Worm (Caenorhabditis elegans) whole organism, late embryonic: Measurements from ENCODE around the gene C35A5.4.
A peak's percentile ranks its signal among the peaks of the same experiment; 100 is the strongest.

Source experiments
- C08G9.2 ChIP-seq: sonication (generic microtip); optimal IDR thresholded peaks from 2 replicates; lab custom pipeline; 2016; ENCODE audit warnings: mild to moderate bottlenecking, missing genetic modification characterization, moderate library complexity, missing compliant biosample characterization
- F13H6.1 ChIP-seq: sonication (generic microtip); optimal IDR thresholded peaks from 2 replicates; lab custom pipeline; 2016; ENCODE audit warnings: missing genetic modification characterization, missing compliant biosample characterization
- K02D7.2 ChIP-seq: sonication (generic microtip); optimal IDR thresholded peaks from 2 replicates; lab custom pipeline; 2017; ENCODE audit warnings: mild to moderate bottlenecking, missing genetic modification characterization, missing compliant biosample characterization
- T23F11.4 ChIP-seq: fragments of 200-800 bp; sonication (Bioruptor generic); optimal IDR thresholded peaks from 2 replicates; lab custom pipeline; 2018; ENCODE audit warnings: mild to moderate bottlenecking, missing genetic modification characterization, missing compliant biosample characterization
- Y22D7AL.16 ChIP-seq: sonication (generic microtip); optimal IDR thresholded peaks from 2 replicates; lab custom pipeline; 2016; ENCODE audit warnings: missing genetic modification characterization, missing compliant biosample characterization
- ama-1 ChIP-seq: fragments of 150-350 bp; optimal IDR thresholded peaks from 2 replicates; lab custom pipeline; 2014
- ceh-14 ChIP-seq: sonication (generic microtip); optimal IDR thresholded peaks from 2 replicates; lab custom pipeline; 2016; ENCODE audit warnings: missing genotype, missing genetic modification characterization, missing compliant biosample characterization
- ceh-18 ChIP-seq: sonication (generic microtip); optimal IDR thresholded peaks from 2 replicates; lab custom pipeline; 2016; ENCODE audit warnings: missing genetic modification characterization, missing compliant biosample characterization
- ceh-19 ChIP-seq: fragments of 200-800 bp; sonication (Bioruptor generic); optimal IDR thresholded peaks from 2 replicates; lab custom pipeline; 2018; ENCODE audit warnings: mild to moderate bottlenecking, missing genetic modification characterization, missing compliant biosample characterization
- ceh-2 ChIP-seq: sonication (generic microtip); optimal IDR thresholded peaks from 2 replicates; lab custom pipeline; 2016; ENCODE audit warnings: missing genotype, missing genetic modification characterization, missing compliant biosample characterization
- ceh-22 ChIP-seq: sonication (generic microtip); optimal IDR thresholded peaks from 2 replicates; lab custom pipeline; 2017; ENCODE audit warnings: missing biosample characterization, missing genetic modification characterization
- ceh-30 ChIP-seq: fragments of 150-350 bp; optimal IDR thresholded peaks from 2 replicates; lab custom pipeline; 2014; ENCODE audit warnings: missing biosample characterization, missing genetic modification characterization
- ceh-31 ChIP-seq: sonication (generic microtip); optimal IDR thresholded peaks from 2 replicates; lab custom pipeline; 2016; ENCODE audit warnings: missing genetic modification characterization, missing compliant biosample characterization
- ceh-34 ChIP-seq: sonication (generic microtip); optimal IDR thresholded peaks from 2 replicates; lab custom pipeline; 2016; ENCODE audit warnings: mild to moderate bottlenecking, missing genetic modification characterization, missing compliant biosample characterization
- ceh-48 ChIP-seq: sonication (generic microtip); optimal IDR thresholded peaks from 2 replicates; lab custom pipeline; 2016; ENCODE audit warnings: missing genetic modification characterization, inconsistent platforms, missing compliant biosample characterization
- ceh-9 ChIP-seq: sonication (generic microtip); optimal IDR thresholded peaks from 2 replicates; lab custom pipeline; 2016; ENCODE audit warnings: mild to moderate bottlenecking, missing genetic modification characterization, inconsistent platforms, missing compliant biosample characterization
- che-1 ChIP-seq: sonication (generic microtip); optimal IDR thresholded peaks from 2 replicates; lab custom pipeline; 2016; ENCODE audit warnings: mild to moderate bottlenecking, missing genetic modification characterization, missing compliant biosample characterization
- dve-1 ChIP-seq: sonication (generic microtip); optimal IDR thresholded peaks from 2 replicates; lab custom pipeline; 2017; ENCODE audit warnings: antibody characterized with exemption, mild to moderate bottlenecking, missing genetic modification characterization, missing compliant biosample characterization
- elt-2 ChIP-seq: sonication (generic microtip); optimal IDR thresholded peaks from 2 replicates; lab custom pipeline; 2016; ENCODE audit warnings: missing genetic modification reagents, missing genetic modification characterization, missing compliant biosample characterization
- elt-4 ChIP-seq: sonication (generic microtip); optimal IDR thresholded peaks from 2 replicates; lab custom pipeline; 2016; ENCODE audit warnings: missing genetic modification characterization, missing compliant biosample characterization
- ets-4 ChIP-seq: sonication (generic microtip); optimal IDR thresholded peaks from 2 replicates; lab custom pipeline; 2016; ENCODE audit warnings: missing genetic modification characterization, missing compliant biosample characterization
- fax-1 ChIP-seq: sonication (generic microtip); optimal IDR thresholded peaks from 2 replicates; lab custom pipeline; 2016; ENCODE audit warnings: missing genotype, missing genetic modification characterization, missing compliant biosample characterization
- fkh-6 ChIP-seq: sonication (generic microtip); optimal IDR thresholded peaks from 2 replicates; lab custom pipeline; 2016; ENCODE audit warnings: missing genetic modification characterization, missing compliant biosample characterization
- hlh-15 ChIP-seq: sonication (generic microtip); optimal IDR thresholded peaks from 2 replicates; lab custom pipeline; 2016; ENCODE audit warnings: missing genetic modification characterization, missing compliant biosample characterization
- hlh-30 ChIP-seq: sonication (generic microtip); optimal IDR thresholded peaks from 2 replicates; lab custom pipeline; 2017; ENCODE audit warnings: antibody characterized with exemption, missing genetic modification characterization, missing compliant biosample characterization; ENCODE audit not compliant: insufficient read depth
- hlh-8 ChIP-seq: sonication (generic microtip); optimal IDR thresholded peaks from 2 replicates; lab custom pipeline; 2016; ENCODE audit warnings: missing genotype, missing genetic modification characterization, missing compliant biosample characterization
- lim-6 ChIP-seq: sonication (generic microtip); optimal IDR thresholded peaks from 2 replicates; lab custom pipeline; 2016; ENCODE audit warnings: missing genetic modification characterization, missing compliant biosample characterization
- lin-11 ChIP-seq: fragments of 200-800 bp; sonication (Bioruptor generic); optimal IDR thresholded peaks from 2 replicates; lab custom pipeline; 2018; ENCODE audit warnings: mild to moderate bottlenecking, missing genetic modification characterization, missing compliant biosample characterization
- madf-2 ChIP-seq: sonication (generic microtip); optimal IDR thresholded peaks from 2 replicates; lab custom pipeline; 2017; ENCODE audit warnings: missing genetic modification characterization, missing compliant biosample characterization
- mec-3 ChIP-seq: sonication (generic microtip); optimal IDR thresholded peaks from 2 replicates; lab custom pipeline; 2016; ENCODE audit warnings: borderline replicate concordance, missing genetic modification characterization, missing compliant biosample characterization
- nfya-1 ChIP-seq: sonication (generic microtip); optimal IDR thresholded peaks from 2 replicates; lab custom pipeline; 2017; ENCODE audit warnings: missing genetic modification characterization, mild to moderate bottlenecking, missing compliant biosample characterization, antibody characterized with exemption, moderate library complexity
- nhr-11 ChIP-seq: fragments of 150-350 bp; optimal IDR thresholded peaks from 2 replicates; lab custom pipeline; 2014; ENCODE audit warnings: missing biosample characterization, missing genetic modification characterization
- odd-2 ChIP-seq: sonication (generic microtip); optimal IDR thresholded peaks from 2 replicates; lab custom pipeline; 2017; ENCODE audit warnings: antibody characterized with exemption, mild to moderate bottlenecking, missing genetic modification characterization, missing compliant biosample characterization
- pag-3 ChIP-seq: sonication (generic microtip); optimal IDR thresholded peaks from 2 replicates; lab custom pipeline; 2016; ENCODE audit warnings: missing compliant biosample characterization, missing genetic modification characterization, borderline replicate concordance
- pat-9 ChIP-seq: fragments of 200-800 bp; sonication (Bioruptor generic); optimal IDR thresholded peaks from 2 replicates; lab custom pipeline; 2018; ENCODE audit warnings: mild to moderate bottlenecking, missing genetic modification characterization, moderate library complexity, missing compliant biosample characterization
- pax-1 ChIP-seq: fragments of 150-350 bp; optimal IDR thresholded peaks from 2 replicates; lab custom pipeline; 2014; ENCODE audit warnings: missing biosample characterization, missing genetic modification characterization
- pha-2 ChIP-seq: sonication (generic microtip); optimal IDR thresholded peaks from 2 replicates; lab custom pipeline; 2017; ENCODE audit warnings: mild to moderate bottlenecking, missing genetic modification characterization, missing compliant biosample characterization
- pqm-1 ChIP-seq: sonication (generic microtip); optimal IDR thresholded peaks from 2 replicates; lab custom pipeline; 2016; ENCODE audit warnings: missing genetic modification characterization, missing compliant biosample characterization
- pros-1 ChIP-seq: fragments of 150-350 bp; optimal IDR thresholded peaks from 2 replicates; lab custom pipeline; 2014; ENCODE audit warnings: missing biosample characterization, missing genetic modification reagents, missing genetic modification characterization
- ref-2 ChIP-seq: sonication (generic microtip); optimal IDR thresholded peaks from 2 replicates; lab custom pipeline; 2016; ENCODE audit warnings: missing genetic modification characterization, missing compliant biosample characterization
- rnt-1 ChIP-seq: sonication (generic microtip); optimal IDR thresholded peaks from 2 replicates; lab custom pipeline; 2016; ENCODE audit warnings: missing genetic modification characterization, missing compliant biosample characterization
- sdc-2 ChIP-seq: sonication (generic microtip); optimal IDR thresholded peaks from 2 replicates; lab custom pipeline; 2016; ENCODE audit warnings: missing genotype, missing genetic modification characterization, missing compliant biosample characterization
- sox-2 ChIP-seq: fragments of 200-800 bp; sonication (Bioruptor generic); IDR thresholded peaks from 2 replicates; pipeline ENCODE4 v1.3.6; 2022; ENCODE audit warnings: missing genetic modification reagents, missing genetic modification characterization, missing compliant biosample characterization
- sox-4 ChIP-seq: sonication (generic microtip); optimal IDR thresholded peaks from 2 replicates; lab custom pipeline; 2017; ENCODE audit warnings: mild to moderate bottlenecking, missing genetic modification characterization, inconsistent platforms, missing compliant biosample characterization
- tbx-2 ChIP-seq: sonication (generic microtip); optimal IDR thresholded peaks from 2 replicates; lab custom pipeline; 2016; ENCODE audit warnings: missing genetic modification characterization, missing compliant biosample characterization
- tbx-7 ChIP-seq: sonication (generic microtip); optimal IDR thresholded peaks from 2 replicates; lab custom pipeline; 2016; ENCODE audit warnings: missing genotype, missing genetic modification characterization, missing compliant biosample characterization
- unc-42 ChIP-seq: sonication (generic microtip); optimal IDR thresholded peaks from 2 replicates; lab custom pipeline; 2016; ENCODE audit warnings: missing genotype, missing genetic modification characterization, missing compliant biosample characterization
- unc-55 ChIP-seq: sonication (generic microtip); optimal IDR thresholded peaks from 2 replicates; lab custom pipeline; 2017; ENCODE audit warnings: missing biosample characterization, missing genetic modification reagents, missing genetic modification characterization
- unc-86 ChIP-seq: sonication (generic microtip); optimal IDR thresholded peaks from 2 replicates; lab custom pipeline; 2016; ENCODE audit warnings: missing genetic modification characterization, missing compliant biosample characterization
- zip-5 ChIP-seq: sonication (generic microtip); optimal IDR thresholded peaks from 2 replicates; lab custom pipeline; 2016; ENCODE audit warnings: missing genetic modification characterization, missing compliant biosample characterization
- ztf-16 ChIP-seq: sonication (generic microtip); optimal IDR thresholded peaks from 2 replicates; lab custom pipeline; 2017; ENCODE audit warnings: missing genetic modification characterization, missing compliant biosample characterization

C35A5.4 gene

DNA sequence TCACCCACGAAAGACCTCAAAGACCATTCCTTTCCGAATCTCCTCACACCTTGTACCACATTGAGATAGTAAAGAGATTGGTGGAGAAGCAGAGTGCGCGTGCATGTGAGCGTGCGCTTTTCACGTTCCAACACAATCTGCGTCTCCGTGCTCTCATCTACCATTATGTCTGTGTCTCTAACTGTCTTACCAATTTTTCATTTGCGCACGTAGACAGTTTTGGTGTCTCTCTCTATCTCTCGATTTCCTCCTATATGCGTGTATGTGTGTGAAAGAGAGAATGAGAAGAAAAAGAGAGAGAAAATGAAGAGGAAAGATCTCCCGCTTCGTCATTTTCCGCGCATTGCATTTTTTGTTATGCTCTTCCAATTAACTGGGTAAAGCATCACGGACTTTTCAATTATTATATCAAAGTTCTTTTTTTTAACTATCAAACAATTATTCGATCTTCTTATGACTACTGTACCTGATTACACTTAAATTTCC is 30.2 kb upstream of the C35A5.4 start:
- TF ChIP-seq ceh-2 (tag; lab: Kevin White, UChicago) (peak; percentile 41), unc-86 (tag; lab: Kevin White, UChicago) (no peak), lim-6 (tag; lab: Kevin White, UChicago) (peak; percentile 41), pag-3 (no peak), pqm-1 (tag; lab: Kevin White, UChicago) (no peak), tbx-7 (tag; lab: Kevin White, UChicago) (peak; percentile 19), zip-5 (tag; lab: Kevin White, UChicago) (no peak), ref-2 (tag; lab: Kevin White, UChicago) (peak; percentile 91), dve-1 (peak; percentile 89), ceh-9 (tag; lab: Kevin White, UChicago) (no peak), elt-4 (tag; lab: Kevin White, UChicago) (no peak), madf-2 (no peak), odd-2 (no peak), ztf-16 (tag; lab: Kevin White, UChicago) (peak; percentile 58), T23F11.4 (GFP tag; lab: Kevin White, UChicago) (peak; percentile 2), Y22D7AL.16 (tag; lab: Kevin White, UChicago) (no peak), ceh-31 (tag; lab: Kevin White, UChicago) (peak; percentile 95), hlh-15 (no peak), sdc-2 (tag; lab: Kevin White, UChicago) (peak; percentile 63), pros-1 (tag; lab: Kevin White, UChicago) (peak; percentile 83), ceh-22 (peak; percentile 12), pax-1 (tag; lab: Kevin White, UChicago) (peak; percentile 88), pat-9 (tag; lab: Kevin White, UChicago) (no peak), nfya-1 (peak; percentile 96), ceh-48 (tag; lab: Kevin White, UChicago) (no peak), che-1 (tag; lab: Kevin White, UChicago) (no peak), ets-4 (peak; percentile 64), unc-42 (tag; lab: Kevin White, UChicago) (peak; percentile 92), ceh-14 (peak; percentile 50), sox-2 (GFP tag; lab: Robert Waterston, UW) (peak; percentile 8; the same call in 1 of the 2 replicates), mec-3 (no peak), elt-2 (tag; lab: Kevin White, UChicago) (peak; percentile 61), lin-11 (tag; lab: Kevin White, UChicago) (no peak), K02D7.2 (no peak), ama-1 (no peak), C08G9.2 (tag; lab: Kevin White, UChicago) (peak; percentile 35), ceh-18 (tag; lab: Kevin White, UChicago) (peak; percentile 95), hlh-8 (tag; lab: Kevin White, UChicago) (no peak), hlh-30 (peak; percentile 95), rnt-1 (peak; percentile 80), ceh-34 (tag; lab: Kevin White, UChicago) (peak; percentile 80), fkh-6 (peak; percentile 46), pha-2 (no peak), ceh-19 (GFP tag; lab: Kevin White, UChicago) (no peak), sox-4 (tag; lab: Kevin White, UChicago) (no peak), F13H6.1 (tag; lab: Kevin White, UChicago) (peak; percentile 65), fax-1 (tag; lab: Kevin White, UChicago) (no peak), unc-55 (GFP tag; lab: Kevin White, UChicago) (peak; percentile 83), tbx-2 (tag; lab: Kevin White, UChicago) (peak; percentile 91), nhr-11 (no peak), ceh-30 (tag; lab: Kevin White, UChicago) (peak; percentile 45)
- TF ChIP-seq, all 69 proteins: peak for 28
